Fruit fly (Drosophila melanogaster) S2 (cell line): Measurements from ENCODE around the gene Sf3b5.

Experiments used
- CG8478 ChIP-seq: fragments of >200 bp; optimal IDR thresholded peaks from 2 replicates; lab custom pipeline; 2018
- CTCF ChIP-seq, 2 experiments: fragments of >200 bp; optimal IDR thresholded peaks; 2 replicates each; lab custom pipeline; 2018

dm6 chr3R:9035252-9035651 lies 20.1 kb upstream of the Sf3b5 start:
- TF ChIP-seq CTCF (optimal IDR thresholded peaks at IDR 0.05; lab: Kevin White, UChicago) (no peak), CG8478 (no peak)
